Worm (Caenorhabditis elegans) whole organism, late embryonic: Measurements from ENCODE around the gene Y51B9A.5.
"Not testable (repeated sequence)": the region's sequence is repeated elsewhere in the genome, so short reads cannot be mapped to it uniquely, and the experiment has no call there.

ENCODE experiments used
- F13H6.1 ChIP-seq: sonication (generic microtip); optimal IDR thresholded peaks from 2 replicates; lab custom pipeline; 2016; ENCODE audit warnings: missing genetic modification characterization, missing compliant biosample characterization
- Y22D7AL.16 ChIP-seq: sonication (generic microtip); optimal IDR thresholded peaks from 2 replicates; lab custom pipeline; 2016; ENCODE audit warnings: missing genetic modification characterization, missing compliant biosample characterization
- ama-1 ChIP-seq: fragments of 150-350 bp; optimal IDR thresholded peaks from 2 replicates; lab custom pipeline; 2014
- ceh-24 ChIP-seq: sonication (generic microtip); optimal IDR thresholded peaks from 2 replicates; lab custom pipeline; 2016; ENCODE audit warnings: mild to moderate bottlenecking, missing genetic modification characterization, missing compliant biosample characterization
- ceh-48 ChIP-seq: sonication (generic microtip); optimal IDR thresholded peaks from 2 replicates; lab custom pipeline; 2016; ENCODE audit warnings: missing genetic modification characterization, inconsistent platforms, missing compliant biosample characterization
- dve-1 ChIP-seq: sonication (generic microtip); optimal IDR thresholded peaks from 2 replicates; lab custom pipeline; 2017; ENCODE audit warnings: antibody characterized with exemption, mild to moderate bottlenecking, missing genetic modification characterization, missing compliant biosample characterization
- lim-6 ChIP-seq: sonication (generic microtip); optimal IDR thresholded peaks from 2 replicates; lab custom pipeline; 2016; ENCODE audit warnings: missing genetic modification characterization, missing compliant biosample characterization
- lin-11 ChIP-seq: fragments of 200-800 bp; sonication (Bioruptor generic); optimal IDR thresholded peaks from 2 replicates; lab custom pipeline; 2018; ENCODE audit warnings: mild to moderate bottlenecking, missing genetic modification characterization, missing compliant biosample characterization
- nhr-11 ChIP-seq: fragments of 150-350 bp; optimal IDR thresholded peaks from 2 replicates; lab custom pipeline; 2014; ENCODE audit warnings: missing biosample characterization, missing genetic modification characterization
- pax-1 ChIP-seq: fragments of 150-350 bp; optimal IDR thresholded peaks from 2 replicates; lab custom pipeline; 2014; ENCODE audit warnings: missing biosample characterization, missing genetic modification characterization
- pqm-1 ChIP-seq: sonication (generic microtip); optimal IDR thresholded peaks from 2 replicates; lab custom pipeline; 2016; ENCODE audit warnings: missing genetic modification characterization, missing compliant biosample characterization
- pros-1 ChIP-seq: fragments of 150-350 bp; optimal IDR thresholded peaks from 2 replicates; lab custom pipeline; 2014; ENCODE audit warnings: missing biosample characterization, missing genetic modification reagents, missing genetic modification characterization
- sox-2 ChIP-seq: fragments of 200-800 bp; sonication (Bioruptor generic); IDR thresholded peaks from 2 replicates; pipeline ENCODE4 v1.3.6; 2022; ENCODE audit warnings: missing genetic modification reagents, missing genetic modification characterization, missing compliant biosample characterization

ce11 chrII:9452172-9452571 is 48.2 kb downstream of the Y51B9A.5 start, which contains the start of gene R09D1.12:
- not testable (repeated sequence) for TF ChIP-seq pqm-1; ceh-48 (tag; lab: Kevin White, UChicago); F13H6.1 (tag; lab: Kevin White, UChicago); ceh-24 (tag; lab: Kevin White, UChicago); lim-6; sox-2 (GFP tag; lab: Robert Waterston, UW); dve-1; Y22D7AL.16 (tag; lab: Kevin White, UChicago); pros-1; nhr-11 (tag; lab: Kevin White, UChicago); pax-1 (tag; lab: Kevin White, UChicago); ama-1 (lab: Kevin White, UChicago); lin-11 (tag; lab: Kevin White, UChicago)
